Worm (Caenorhabditis elegans) whole organism, L1 larva: Measurements from ENCODE around the gene ttr-43.
A peak's percentile ranks its signal among the peaks of the same experiment; 100 is the strongest.

ENCODE experiments used
- ces-1 ChIP-seq: fragments of 150-350 bp; optimal IDR thresholded peaks from 2 replicates; lab custom pipeline; 2014; ENCODE audit warnings: missing biosample characterization, missing genetic modification reagents, missing genetic modification characterization
- egl-13 ChIP-seq: sonication (generic microtip); optimal IDR thresholded peaks from 2 replicates; lab custom pipeline; 2016; ENCODE audit warnings: missing genotype, missing genetic modification reagents, missing genetic modification characterization, missing compliant biosample characterization
- elt-3 ChIP-seq, 6 experiments: fragments of 150-350 bp in 1 of 6; sonication (generic microtip); optimal IDR thresholded peaks; 2 replicates each; lab custom pipeline; 2017 to 2018; ENCODE audit warnings: missing biosample characterization in 6 of 6, missing genetic modification characterization in 6 of 6, inconsistent platforms in 1 of 6
- mdl-1 ChIP-seq, 2 experiments: fragments of 150-350 bp; optimal IDR thresholded peaks; 2 replicates each; lab custom pipeline; 2014 to 2017; ENCODE audit warnings: missing biosample characterization in 2 of 2, missing genetic modification characterization in 2 of 2, inconsistent platforms in 1 of 2
- xbp-1 ChIP-seq: sonication (generic microtip); optimal IDR thresholded peaks from 2 replicates; lab custom pipeline; 2016; ENCODE audit warnings: missing genetic modification characterization, missing compliant biosample characterization
- zag-1 ChIP-seq: fragments of 150-350 bp; optimal IDR thresholded peaks from 2 replicates; lab custom pipeline; 2014; ENCODE audit warnings: missing biosample characterization, missing genetic modification characterization

ce11 chrV:12555872-12556271 lies 34.6 kb downstream of the ttr-43 start:
- TF ChIP-seq egl-13, result no peak
- peak in 3 of 6 experiments; percentile 32 to 85 (median 59) for TF ChIP-seq elt-3 (tag; optimal IDR thresholded peaks at IDR 0.05; lab: Kevin White, UChicago)
- TF ChIP-seq xbp-1 (tag; lab: Kevin White, UChicago), result no peak
- no peak for TF ChIP-seq zag-1
- no peak for TF ChIP-seq ces-1 (GFP tag; lab: Kevin White, UChicago)
- no peak for TF ChIP-seq mdl-1 (tag; optimal IDR thresholded peaks at IDR 0.05; lab: Kevin White, UChicago)
